Worm (Caenorhabditis elegans) whole organism, young adult: Measurements from ENCODE around the gene C29F9.9.

Source experiments
- dpl-1 ChIP-seq: fragments of 150-350 bp; optimal IDR thresholded peaks from 2 replicates; lab custom pipeline; 2014; ENCODE audit warnings: missing biosample characterization, missing genetic modification reagents, missing genetic modification characterization
- nhr-80 ChIP-seq: sonication (generic microtip); optimal IDR thresholded peaks from 2 replicates; lab custom pipeline; 2016; ENCODE audit warnings: missing genetic modification characterization, missing compliant biosample characterization

ce11 chrIII:96196-96595, 2.5 kb downstream of the C29F9.9 start:
- TF ChIP-seq dpl-1 (GFP tag; lab: Kevin White, UChicago) (no peak), nhr-80 (no peak)
